Worm (Caenorhabditis elegans): ENCODE measurements around the gene K12H6.10.

K12H6.10 gene

DNA sequence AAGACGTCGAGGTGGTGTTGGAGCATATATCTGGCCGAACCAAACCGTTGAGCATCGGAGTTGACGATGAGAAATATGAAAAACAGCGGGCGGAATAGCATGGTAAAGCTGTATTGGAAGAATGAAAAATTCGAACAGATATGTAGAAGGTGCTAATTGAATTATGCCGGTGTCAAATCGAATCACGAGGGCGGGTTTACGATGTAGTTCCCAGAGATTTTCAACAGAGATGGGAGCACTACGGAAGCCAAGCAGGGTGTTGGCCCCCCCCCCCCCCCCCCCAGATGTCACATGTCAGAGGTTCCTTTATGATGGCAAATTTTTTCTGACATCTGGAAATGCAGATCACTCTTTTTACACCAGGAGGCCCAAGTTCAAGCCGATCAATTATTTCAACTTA, 20.4 kb downstream of the K12H6.10 start, which contains the start of gene Y110A2AL.7:
Y110A2AL.7 (minus strand) TSS at position 101 of the 400 bp plus-strand sequence.
- no peak for TF ChIP-seq nhr-76 (tag; optimal IDR thresholded peaks at IDR 0.05)
- TF ChIP-seq hlh-1 (tag; optimal IDR thresholded peaks at IDR 0.05), result no peak
- no peak for TF ChIP-seq snpc-4 (tag; optimal IDR thresholded peaks at IDR 0.05)
- no peak for TF ChIP-seq unc-120 (tag; optimal IDR thresholded peaks at IDR 0.05; ENCODE audit: poor library complexity, severe bottlenecking)
- no peak for TF ChIP-seq M03D4.4 (tag; optimal IDR thresholded peaks at IDR 0.05)
- TF ChIP-seq unc-39 (tag; optimal IDR thresholded peaks at IDR 0.05), result no peak
- TF ChIP-seq pha-4 (tag; optimal IDR thresholded peaks at IDR 0.05), result no peak
- no peak for TF ChIP-seq lin-13 (tag; optimal IDR thresholded peaks at IDR 0.05)
- no peak for TF ChIP-seq zip-8 (tag; optimal IDR thresholded peaks at IDR 0.05)
- TF ChIP-seq nhr-237 (tag; optimal IDR thresholded peaks at IDR 0.05), result no peak
- TF ChIP-seq flh-1 (GFP tag; optimal IDR thresholded peaks at IDR 0.05), result no peak
- TF ChIP-seq ztf-11 (tag; optimal IDR thresholded peaks at IDR 0.05), result no peak
- no peak for TF ChIP-seq lin-32 (GFP tag; optimal IDR thresholded peaks at IDR 0.05)
- no peak for TF ChIP-seq elt-1 (tag; optimal IDR thresholded peaks at IDR 0.05; ENCODE audit: borderline replicate concordance, insufficient read depth)

- TF ChIP-seq mep-1 (tag; optimal IDR thresholded peaks at IDR 0.05), result no peak
- no peak for TF ChIP-seq ceh-39 (tag; optimal IDR thresholded peaks at IDR 0.05)
- TF ChIP-seq ztf-11 (tag; optimal IDR thresholded peaks at IDR 0.05), result no peak
These were observed 23.0 kb downstream of the K12H6.10 start for ce11 chrII:2845674-2846073.

DNA sequence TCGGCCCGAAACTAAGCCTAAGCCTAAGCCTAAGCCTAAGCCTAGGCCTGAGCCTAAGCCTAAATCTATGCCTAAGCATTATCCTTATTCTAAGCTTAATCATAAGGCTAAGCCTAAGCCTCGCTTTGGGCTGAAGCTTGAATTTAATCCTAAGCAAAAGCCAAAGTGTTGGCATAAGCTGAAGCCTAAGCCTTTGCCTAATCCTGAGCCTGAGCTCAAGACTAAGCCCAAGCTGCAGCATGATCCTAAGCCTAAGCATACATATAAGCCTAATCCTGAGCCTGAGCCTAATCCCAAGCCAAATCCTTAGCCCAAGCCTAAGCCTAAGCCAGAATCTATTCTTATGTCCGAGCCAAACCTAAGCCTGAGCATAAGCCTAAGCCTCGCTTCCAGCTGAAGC, 23.9 kb downstream of the K12H6.10 start:
- TF ChIP-seq unc-120 (tag; optimal IDR thresholded peaks at IDR 0.05; ENCODE audit: poor library complexity, severe bottlenecking) (no peak), nhr-76 (tag; optimal IDR thresholded peaks at IDR 0.05) (no peak), nhr-2 (tag; optimal IDR thresholded peaks at IDR 0.05) (no peak)

DNA sequence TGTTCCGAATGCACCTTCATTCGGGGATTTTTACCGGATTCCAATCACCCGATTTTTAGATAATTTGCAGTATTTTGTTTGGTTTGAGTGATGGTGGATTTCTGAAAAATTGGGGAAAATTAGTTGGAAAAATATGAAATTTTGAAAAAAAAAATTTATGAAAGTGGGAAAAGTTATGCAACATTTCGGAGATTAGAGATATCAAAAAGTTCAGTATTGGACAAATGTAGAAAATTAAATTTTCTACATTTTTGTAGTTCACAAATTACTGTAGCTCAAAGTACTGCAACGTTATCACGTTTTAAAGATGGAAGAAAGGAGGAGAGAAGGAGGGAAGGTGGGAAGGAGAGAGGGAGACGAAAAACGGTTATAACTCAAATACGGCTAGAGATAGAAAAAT, 29.8 kb downstream of the K12H6.10 start, which contains the start of gene ptc-3:
ptc-3 (minus strand) TSS at position 101 of the 400 bp plus-strand sequence.
- no peak for TF ChIP-seq unc-120 (tag; optimal IDR thresholded peaks at IDR 0.05; ENCODE audit: poor library complexity, severe bottlenecking)
- TF ChIP-seq zip-8 (tag; optimal IDR thresholded peaks at IDR 0.05), result no peak
- TF ChIP-seq hlh-1 (tag; optimal IDR thresholded peaks at IDR 0.05), result no peak
- no peak for TF ChIP-seq lin-32 (GFP tag; optimal IDR thresholded peaks at IDR 0.05)
- TF ChIP-seq ztf-11 (tag; optimal IDR thresholded peaks at IDR 0.05), result no peak
- TF ChIP-seq M03D4.4 (tag; optimal IDR thresholded peaks at IDR 0.05), result no peak
- TF ChIP-seq ceh-43 (GFP tag; optimal IDR thresholded peaks at IDR 0.05), result no peak
- no peak for TF ChIP-seq bed-3 (GFP tag; optimal IDR thresholded peaks at IDR 0.05)
- no peak for TF ChIP-seq elt-3 (tag; optimal IDR thresholded peaks at IDR 0.05)
- no peak for TF ChIP-seq unc-62 (GFP tag; optimal IDR thresholded peaks at IDR 0.05)
- TF ChIP-seq tbx-8 (GFP tag; optimal IDR thresholded peaks at IDR 0.05), result no peak
- no peak for TF ChIP-seq nhr-76 (tag; optimal IDR thresholded peaks at IDR 0.05)
- no peak for TF ChIP-seq nhr-28 (tag; optimal IDR thresholded peaks at IDR 0.05)

- no peak for TF ChIP-seq hlh-1 (tag; optimal IDR thresholded peaks at IDR 0.05)
- TF ChIP-seq pha-4 (tag; optimal IDR thresholded peaks at IDR 0.05), result no peak
- TF ChIP-seq bed-3 (GFP tag; optimal IDR thresholded peaks at IDR 0.05), result no peak
- no peak for TF ChIP-seq lsy-2 (tag; optimal IDR thresholded peaks at IDR 0.05)
- no peak for TF ChIP-seq M03D4.4 (tag; optimal IDR thresholded peaks at IDR 0.05)
- TF ChIP-seq lin-13 (tag; optimal IDR thresholded peaks at IDR 0.05), result no peak
- TF ChIP-seq nhr-2 (tag; optimal IDR thresholded peaks at IDR 0.05), result no peak
- no peak for TF ChIP-seq cnd-1 (tag; optimal IDR thresholded peaks at IDR 0.05)
- no peak for TF ChIP-seq nhr-28 (tag; optimal IDR thresholded peaks at IDR 0.05)
- TF ChIP-seq sptf-1 (tag; optimal IDR thresholded peaks at IDR 0.05), result no peak
- TF ChIP-seq mab-5 (tag; optimal IDR thresholded peaks at IDR 0.05), result no peak
These were observed 31.1 kb downstream of the K12H6.10 start for ce11 chrII:2853767-2854166.

ce11 chrII:2854794-2855193, 32.1 kb downstream of the K12H6.10 start:
- no peak for TF ChIP-seq drap-1 (GFP tag; optimal IDR thresholded peaks at IDR 0.05)
- no peak for TF ChIP-seq nhr-2 (tag; optimal IDR thresholded peaks at IDR 0.05)
- no peak for TF ChIP-seq flh-1 (GFP tag; optimal IDR thresholded peaks at IDR 0.05)
- peak; percentile 24 for TF ChIP-seq blmp-1 (tag; optimal IDR thresholded peaks at IDR 0.05)

Data from whole organism, mixed stage, embryonic.